Fruit fly (Drosophila melanogaster): ENCODE measurements around the gene CG16711.
A peak's percentile ranks its signal among the peaks of the same experiment; 100 is the strongest.

CG16711 gene

dm6 chr3L:9696650-9697526 is 7.2 kb upstream of the CG16711 start, which contains the start of gene Prps (continued):
- TF ChIP-seq lola (GFP tag; optimal IDR thresholded peaks at IDR 0.05), result peak in 1 of 3 experiments; percentile 27
- peak; percentile 85 for TF ChIP-seq lbe (GFP tag; optimal IDR thresholded peaks at IDR 0.05)
- TF ChIP-seq CG7271 (tag; optimal IDR thresholded peaks at IDR 0.05), result no peak
- peak; percentile 17 for TF ChIP-seq CG4617 (GFP tag; optimal IDR thresholded peaks at IDR 0.05; ENCODE audit: borderline replicate concordance)
- peak; percentile 54 for TF ChIP-seq Deaf1 (tag; optimal IDR thresholded peaks at IDR 0.05)
- TF ChIP-seq emc (GFP tag; optimal IDR thresholded peaks at IDR 0.05), result peak; percentile 33
- peak; percentile 59 for TF ChIP-seq Hsf (GFP tag; optimal IDR thresholded peaks at IDR 0.05)
- peak; percentile 76 for TF ChIP-seq Hmr (GFP tag; optimal IDR thresholded peaks at IDR 0.05)
- peak; percentile 48 for TF ChIP-seq CG12659 (GFP tag; optimal IDR thresholded peaks at IDR 0.05)
- TF ChIP-seq bcd (GFP tag; optimal IDR thresholded peaks at IDR 0.05), result peak; percentile 68
- peak; percentile 62 for TF ChIP-seq schlank (tag; optimal IDR thresholded peaks at IDR 0.05)
- peak; percentile 50 for TF ChIP-seq CG12744 (GFP tag; optimal IDR thresholded peaks at IDR 0.05)
- TF ChIP-seq CG14710 (tag; optimal IDR thresholded peaks at IDR 0.05), result peak; percentile 34
- no peak for TF ChIP-seq aop (GFP tag; IDR thresholded peaks at IDR 0.05)
- TF ChIP-seq NfI (GFP tag; optimal IDR thresholded peaks at IDR 0.05), result peak; percentile 74
- peak; percentile 6 for TF ChIP-seq Bdp1 (GFP tag; optimal IDR thresholded peaks at IDR 0.05)
- no peak for TF ChIP-seq CG15479 (GFP tag; optimal IDR thresholded peaks at IDR 0.05)
- TF ChIP-seq CG12155 (GFP tag; optimal IDR thresholded peaks at IDR 0.05), result peak; percentile 59
- TF ChIP-seq abd-A (tag; optimal IDR thresholded peaks at IDR 0.05), result peak; percentile 88
- peak; percentile 72 for TF ChIP-seq ERR (GFP tag; optimal IDR thresholded peaks at IDR 0.05)
- TF ChIP-seq Meics (GFP tag; optimal IDR thresholded peaks at IDR 0.05), result peak; percentile 85
- peak; percentile 59 for TF ChIP-seq Hey (tag; optimal IDR thresholded peaks at IDR 0.05)
- peak; percentile 82 for TF ChIP-seq Hand (GFP tag; optimal IDR thresholded peaks at IDR 0.05)
- TF ChIP-seq bsh (GFP tag; optimal IDR thresholded peaks at IDR 0.05), result peak; percentile 60 to 72
- TF ChIP-seq HHEX (GFP tag; optimal IDR thresholded peaks at IDR 0.05), result peak; percentile 76
- TF ChIP-seq zfh1 (GFP tag; IDR thresholded peaks at IDR 0.05), result peak; percentile 92
- TF ChIP-seq sqz (GFP tag; optimal IDR thresholded peaks at IDR 0.05), result peak; percentile 15
- TF ChIP-seq fd64A (GFP tag; optimal IDR thresholded peaks at IDR 0.05), result peak; percentile 40
- TF ChIP-seq phol (tag; optimal IDR thresholded peaks at IDR 0.05), result peak; percentile 62
- TF ChIP-seq peb (GFP tag; IDR thresholded peaks at IDR 0.05), result peak; percentile 66
- peak; percentile 72 for TF ChIP-seq CG31224 (GFP tag; IDR thresholded peaks at IDR 0.05)
- TF ChIP-seq CG10147 (GFP tag; optimal IDR thresholded peaks at IDR 0.05), result peak; percentile 30
- TF ChIP-seq CG3838 (GFP tag; optimal IDR thresholded peaks at IDR 0.05), result peak; percentile 22
- TF ChIP-seq ftz-f1 (GFP tag; optimal IDR thresholded peaks at IDR 0.05), result no peak
- TF ChIP-seq CG13424 (tag; optimal IDR thresholded peaks at IDR 0.05), result peak; percentile 69
- TF ChIP-seq crc (GFP tag; optimal IDR thresholded peaks at IDR 0.05), result peak; percentile 67
- peak; percentile 83 for TF ChIP-seq dysf (GFP tag; IDR thresholded peaks at IDR 0.05)
- TF ChIP-seq kah (GFP tag; optimal IDR thresholded peaks at IDR 0.05), result peak; percentile 50
- no peak for TF ChIP-seq CG4707 (GFP tag; optimal IDR thresholded peaks at IDR 0.05)
- no peak for TF ChIP-seq CG31388 (GFP tag; optimal IDR thresholded peaks at IDR 0.05)
- no peak for TF ChIP-seq CG1832 (GFP tag; optimal IDR thresholded peaks at IDR 0.05)
- peak; percentile 18 for TF ChIP-seq CG9437 (GFP tag; optimal IDR thresholded peaks at IDR 0.05)
- no peak for TF ChIP-seq CG43689 (GFP tag; IDR thresholded peaks at IDR 0.05)
- TF ChIP-seq repo (GFP tag; optimal IDR thresholded peaks at IDR 0.05), result peak; percentile 75
- peak; percentile 84 for TF ChIP-seq CG6854 (GFP tag; optimal IDR thresholded peaks at IDR 0.05)
- no peak for TF ChIP-seq dan (GFP tag; IDR thresholded peaks at IDR 0.05)
- TF ChIP-seq Ravus (GFP tag; IDR thresholded peaks at IDR 0.05), result peak; percentile 40
- peak; percentile 66 to 75 for TF ChIP-seq Hr51 (GFP tag; optimal IDR thresholded peaks at IDR 0.05)

Data from whole organism, embryonic.